Fruit fly (Drosophila melanogaster): ENCODE data around the gene CG43251.

Gene CG43251

DNA sequence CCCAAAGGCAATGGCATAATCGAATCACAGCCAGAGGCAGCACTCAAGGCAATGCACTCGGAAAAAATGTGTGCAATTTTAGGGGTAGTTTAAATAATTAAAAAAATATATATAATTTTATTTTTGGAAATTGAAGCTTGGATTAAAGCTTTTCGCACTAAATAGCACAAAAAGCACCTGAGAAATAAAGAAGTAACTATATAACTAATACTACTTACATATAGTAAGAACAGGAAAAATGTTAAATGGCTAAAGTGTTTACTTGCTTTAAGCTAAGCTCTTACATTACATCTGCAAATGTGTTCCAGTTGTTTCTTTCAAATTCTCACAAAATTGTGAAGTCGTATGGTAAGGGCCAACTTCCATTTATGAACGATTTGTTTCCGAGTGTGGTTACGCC, 19.3 kb upstream of the CG43251 start, which contains the start of gene Gr77a:
TSS of gene Gr77a (minus strand) at position 17 of the 400 bp plus-strand sequence.
- TF ChIP-seq psq (optimal IDR thresholded peaks at IDR 0.05) (no peak), insv (optimal IDR thresholded peaks at IDR 0.05) (no peak), h (optimal IDR thresholded peaks at IDR 0.05) (no peak), ttk (optimal IDR thresholded peaks at IDR 0.05) (no peak), Myc (optimal IDR thresholded peaks at IDR 0.05) (no peak), Sin3A (optimal IDR thresholded peaks at IDR 0.05) (no peak)

DNA sequence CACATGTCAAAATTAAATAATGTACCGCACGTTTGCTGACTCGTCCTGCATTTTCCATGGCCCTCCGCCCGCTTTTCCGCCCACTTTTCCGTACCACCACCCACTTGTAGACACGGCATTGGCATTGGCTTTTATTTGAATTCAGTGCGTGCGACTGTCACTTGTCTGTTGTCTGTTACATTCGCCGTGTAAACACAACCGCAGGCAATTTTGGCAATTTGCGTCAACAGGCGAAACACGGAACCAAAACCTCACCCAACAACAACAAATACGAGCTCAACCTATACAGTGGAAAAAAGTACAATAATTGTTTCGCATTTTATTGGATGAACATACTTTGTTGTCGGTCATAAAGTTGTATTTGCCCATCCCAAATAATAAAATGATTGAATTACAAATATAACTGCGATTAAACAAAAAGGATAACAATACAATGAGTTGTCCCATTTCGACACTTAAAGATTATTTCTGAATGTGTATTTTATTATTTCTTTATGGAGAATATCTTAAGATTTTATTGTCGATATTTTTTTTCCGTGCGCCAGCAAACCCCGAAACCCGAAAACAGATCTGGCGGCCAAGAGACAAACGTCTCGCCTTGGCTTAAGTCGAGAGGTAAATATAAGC, 11.3 kb upstream of the CG43251 start:
- no peak for TF ChIP-seq psq (optimal IDR thresholded peaks at IDR 0.05)
- no peak for TF ChIP-seq h (optimal IDR thresholded peaks at IDR 0.05)
- TF ChIP-seq Sin3A (optimal IDR thresholded peaks at IDR 0.05): no peak
- TF ChIP-seq insv (optimal IDR thresholded peaks at IDR 0.05): no peak
- no peak for TF ChIP-seq Myc (optimal IDR thresholded peaks at IDR 0.05)
- no peak for TF ChIP-seq ttk (optimal IDR thresholded peaks at IDR 0.05)

DNA sequence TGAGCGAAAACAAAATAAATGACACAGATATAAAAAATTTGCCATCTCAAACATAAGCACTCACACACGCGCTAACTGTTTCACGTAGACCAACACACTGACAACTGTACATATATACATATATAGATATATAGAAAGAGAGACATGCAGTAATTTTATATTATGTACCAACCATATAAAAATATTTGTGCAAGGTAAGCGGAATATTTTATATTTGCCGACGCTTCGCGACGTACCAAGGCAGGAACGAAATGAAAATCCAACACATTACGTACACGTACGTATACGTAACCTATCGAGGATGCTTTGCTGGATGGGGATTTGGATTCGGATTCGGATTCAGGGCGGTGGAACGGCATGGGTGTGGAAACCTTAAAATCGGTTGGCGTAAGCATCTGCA, 10.1 kb upstream of the CG43251 start:
- no peak for TF ChIP-seq Myc (optimal IDR thresholded peaks at IDR 0.05)
- no peak for TF ChIP-seq psq (optimal IDR thresholded peaks at IDR 0.05)
- TF ChIP-seq Sin3A (optimal IDR thresholded peaks at IDR 0.05): no peak
- TF ChIP-seq insv (optimal IDR thresholded peaks at IDR 0.05): no peak
- no peak for TF ChIP-seq h (optimal IDR thresholded peaks at IDR 0.05)
- TF ChIP-seq ttk (optimal IDR thresholded peaks at IDR 0.05): no peak

DNA sequence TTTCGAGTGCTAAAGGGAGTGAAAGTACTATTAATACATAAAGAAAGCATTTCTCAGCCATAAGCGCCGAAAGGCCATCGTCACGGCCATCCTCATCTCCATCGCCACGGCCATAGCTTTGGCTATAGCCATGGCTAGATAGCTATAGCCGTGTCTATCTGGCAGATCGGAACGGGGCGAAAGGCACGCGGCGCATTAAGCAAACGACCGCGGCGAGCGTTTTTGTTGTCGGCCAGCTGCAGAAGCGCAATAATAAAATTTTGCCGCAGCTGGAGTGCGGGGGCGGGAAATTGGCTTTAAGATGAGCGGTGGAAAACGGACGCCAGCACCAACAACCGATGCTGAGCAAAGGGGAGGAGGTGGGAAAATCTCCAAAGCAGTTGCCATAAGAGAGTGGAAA, 8.3 kb upstream of the CG43251 start:
- TF ChIP-seq ttk (optimal IDR thresholded peaks at IDR 0.05) (no peak), psq (optimal IDR thresholded peaks at IDR 0.05) (no peak), insv (optimal IDR thresholded peaks at IDR 0.05) (no peak), Sin3A (optimal IDR thresholded peaks at IDR 0.05) (no peak), Myc (optimal IDR thresholded peaks at IDR 0.05) (no peak), h (optimal IDR thresholded peaks at IDR 0.05) (no peak)

DNA sequence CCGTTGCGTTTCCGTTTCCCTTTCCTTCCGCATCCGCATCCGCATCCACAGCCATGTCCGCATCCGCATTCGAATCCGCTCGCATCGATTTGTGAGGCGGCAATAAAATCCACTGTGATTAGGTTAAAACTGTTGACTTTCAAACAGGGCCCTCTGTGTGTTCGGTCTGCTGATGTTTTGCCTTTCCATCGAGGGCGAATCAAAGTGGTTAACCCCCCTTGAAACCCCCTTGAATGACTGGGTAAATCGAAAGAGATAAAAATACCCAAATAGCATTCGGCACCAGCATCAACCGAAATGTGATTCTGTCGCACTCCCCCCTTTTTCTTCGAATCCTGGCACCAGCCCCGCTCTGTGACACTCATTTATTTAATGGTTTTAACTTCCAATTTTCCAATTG, 5.7 kb upstream of the CG43251 start:
- TF ChIP-seq ttk (optimal IDR thresholded peaks at IDR 0.05) (no peak), Myc (optimal IDR thresholded peaks at IDR 0.05) (no peak), insv (optimal IDR thresholded peaks at IDR 0.05) (no peak), h (optimal IDR thresholded peaks at IDR 0.05) (no peak), psq (optimal IDR thresholded peaks at IDR 0.05) (no peak), Sin3A (optimal IDR thresholded peaks at IDR 0.05) (no peak)

DNA sequence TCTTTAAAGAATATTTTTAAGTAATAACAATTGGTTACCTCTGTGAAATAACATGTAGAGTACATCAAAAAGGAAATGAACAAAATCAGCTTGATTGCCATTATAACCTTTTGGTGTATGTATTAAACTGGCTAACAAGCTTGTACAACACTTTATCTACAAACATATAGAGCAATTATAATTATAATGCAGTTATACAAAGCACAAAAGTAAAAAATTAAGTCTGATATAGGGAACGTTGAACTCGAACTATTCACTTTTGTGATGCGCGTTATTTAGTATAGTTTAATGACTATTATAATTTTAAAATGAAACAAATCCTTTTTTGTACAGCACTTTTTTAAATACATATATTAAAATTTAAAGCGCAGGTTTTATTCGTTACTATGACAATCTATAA, 3.1 kb upstream of the CG43251 start, which contains the start of gene CG33912:
TSS of gene CG33912 (minus strand) at position 101 of the 400 bp plus-strand sequence.
- no peak for TF ChIP-seq insv (optimal IDR thresholded peaks at IDR 0.05)

DNA sequence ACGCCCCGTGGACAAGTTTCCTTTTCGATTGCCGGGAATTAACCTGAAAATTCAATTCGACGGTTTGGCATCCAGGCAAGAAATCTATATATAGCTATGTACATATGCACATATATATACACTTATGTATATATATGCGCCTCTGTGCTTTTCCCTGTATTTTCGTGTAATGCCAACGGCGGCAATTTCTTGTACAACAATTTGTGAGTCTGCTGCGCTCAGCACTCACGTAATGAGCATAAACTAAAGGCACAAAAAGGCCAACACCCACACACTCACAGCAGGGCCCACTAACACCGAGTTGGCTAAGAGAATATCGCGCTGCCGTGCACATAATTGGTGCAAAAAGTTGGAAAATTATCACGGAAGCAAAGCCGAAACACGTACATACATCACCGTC, 2.8 kb downstream of the CG43251 start:
- TF ChIP-seq h (optimal IDR thresholded peaks at IDR 0.05) (no peak), psq (optimal IDR thresholded peaks at IDR 0.05) (no peak), ttk (optimal IDR thresholded peaks at IDR 0.05) (no peak), Myc (optimal IDR thresholded peaks at IDR 0.05) (no peak), Sin3A (optimal IDR thresholded peaks at IDR 0.05) (no peak)

DNA sequence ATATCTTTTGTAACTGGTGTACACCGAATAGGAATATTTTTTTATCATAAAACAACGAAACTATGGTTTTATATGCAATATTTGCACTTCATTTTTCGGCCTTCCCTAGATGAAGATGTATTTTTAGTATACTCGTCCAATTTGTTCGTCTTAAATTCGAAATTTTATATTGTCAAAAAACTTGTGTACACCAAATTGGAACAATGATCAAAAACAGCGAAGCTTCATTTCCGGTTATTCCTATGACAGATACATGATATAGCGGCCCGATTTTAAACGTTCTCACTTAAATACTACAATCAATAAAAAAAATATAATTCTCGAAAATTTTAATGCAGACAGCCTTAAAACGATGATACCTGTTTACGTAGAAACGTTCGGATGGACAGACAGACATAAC, 8.5 kb downstream of the CG43251 start:
- TF ChIP-seq insv (optimal IDR thresholded peaks at IDR 0.05) (no peak), psq (optimal IDR thresholded peaks at IDR 0.05) (no peak), Sin3A (optimal IDR thresholded peaks at IDR 0.05) (no peak), h (optimal IDR thresholded peaks at IDR 0.05) (no peak), Myc (optimal IDR thresholded peaks at IDR 0.05) (no peak), ttk (optimal IDR thresholded peaks at IDR 0.05) (no peak)

DNA sequence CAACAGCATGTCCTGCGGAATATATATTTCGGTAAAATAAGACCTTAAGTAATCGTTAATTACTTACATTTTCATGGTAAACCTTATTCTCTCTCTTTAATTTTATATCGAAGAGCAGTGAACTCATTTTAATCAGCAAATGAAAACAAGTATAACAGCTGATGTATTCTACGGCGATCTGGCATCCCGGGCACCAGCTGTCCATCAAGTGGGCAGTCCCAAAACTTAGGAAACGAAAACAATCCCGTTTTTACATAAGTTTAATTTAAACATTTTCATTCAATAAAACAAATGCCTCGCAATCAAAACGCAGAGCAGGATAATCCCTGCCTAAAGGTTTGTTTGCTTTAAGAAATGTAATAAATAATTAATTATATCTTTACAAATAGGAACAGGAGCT, 10.7 kb downstream of the CG43251 start, which contains the start of the genes CG4074 and CG4186:
TSS of gene CG4074 (minus strand) at position 151 of the 400 bp plus-strand sequence.
TSS of gene CG4186 (plus strand) at position 237 of the 400 bp plus-strand sequence.
- TF ChIP-seq ttk (optimal IDR thresholded peaks at IDR 0.05): no peak
- TF ChIP-seq insv (optimal IDR thresholded peaks at IDR 0.05): no peak
- TF ChIP-seq Myc (optimal IDR thresholded peaks at IDR 0.05): no peak
- no peak for TF ChIP-seq h (optimal IDR thresholded peaks at IDR 0.05)
- TF ChIP-seq psq (optimal IDR thresholded peaks at IDR 0.05): no peak
- no peak for TF ChIP-seq Sin3A (optimal IDR thresholded peaks at IDR 0.05)

DNA sequence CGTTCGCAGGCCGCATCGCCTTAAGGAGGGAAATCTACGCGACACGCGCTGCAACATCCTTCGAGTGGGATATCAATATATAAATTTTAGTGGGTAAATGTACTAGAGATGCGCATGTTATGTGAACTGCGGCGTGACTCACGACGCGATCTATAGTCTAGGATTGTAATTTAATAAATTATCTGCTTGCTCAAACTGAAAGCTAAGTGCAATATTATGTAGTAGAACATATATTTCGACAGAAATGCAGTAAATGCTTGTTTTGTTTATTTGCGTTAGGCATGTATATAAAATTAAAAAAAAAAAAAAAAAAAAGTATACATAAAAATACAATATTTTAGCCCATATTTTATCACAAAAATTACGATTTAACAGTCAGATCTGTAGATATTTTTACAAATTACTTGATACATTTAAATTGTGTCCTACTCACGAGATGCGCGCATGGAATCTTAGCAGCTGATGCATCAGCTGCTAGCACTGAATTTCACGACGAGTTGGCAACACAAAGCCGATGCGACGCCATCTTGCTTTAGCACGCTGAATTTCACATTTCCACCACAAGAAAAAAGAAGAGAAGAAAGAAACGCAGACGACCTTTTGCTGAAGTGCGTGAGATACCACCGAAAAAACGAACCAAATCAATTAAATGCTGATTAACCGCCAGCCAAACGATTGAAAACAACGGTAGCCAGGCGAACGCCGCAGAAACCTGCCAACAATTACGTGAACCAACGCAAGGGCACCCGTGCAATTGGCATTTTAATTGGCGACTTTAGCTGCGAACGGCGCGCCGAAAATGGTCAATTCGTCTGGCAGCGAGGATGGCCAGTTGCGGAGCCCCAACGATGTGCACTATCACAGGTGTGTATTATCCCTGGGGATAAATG, 12.6 kb downstream of the CG43251 start, which contains the start of the genes CG4042 and Pitslre:
TSS of gene CG4042 (minus strand) at position 507 of the 890 bp plus-strand sequence.
TSS of gene Pitslre (plus strand) at position 528 of the 890 bp plus-strand sequence.
- no peak for TF ChIP-seq psq (optimal IDR thresholded peaks at IDR 0.05)
- no peak for TF ChIP-seq Myc (optimal IDR thresholded peaks at IDR 0.05)
- no peak for TF ChIP-seq Sin3A (optimal IDR thresholded peaks at IDR 0.05)
- TF ChIP-seq ttk (optimal IDR thresholded peaks at IDR 0.05): no peak
- TF ChIP-seq h (optimal IDR thresholded peaks at IDR 0.05): no peak
- no peak for TF ChIP-seq insv (optimal IDR thresholded peaks at IDR 0.05)

DNA sequence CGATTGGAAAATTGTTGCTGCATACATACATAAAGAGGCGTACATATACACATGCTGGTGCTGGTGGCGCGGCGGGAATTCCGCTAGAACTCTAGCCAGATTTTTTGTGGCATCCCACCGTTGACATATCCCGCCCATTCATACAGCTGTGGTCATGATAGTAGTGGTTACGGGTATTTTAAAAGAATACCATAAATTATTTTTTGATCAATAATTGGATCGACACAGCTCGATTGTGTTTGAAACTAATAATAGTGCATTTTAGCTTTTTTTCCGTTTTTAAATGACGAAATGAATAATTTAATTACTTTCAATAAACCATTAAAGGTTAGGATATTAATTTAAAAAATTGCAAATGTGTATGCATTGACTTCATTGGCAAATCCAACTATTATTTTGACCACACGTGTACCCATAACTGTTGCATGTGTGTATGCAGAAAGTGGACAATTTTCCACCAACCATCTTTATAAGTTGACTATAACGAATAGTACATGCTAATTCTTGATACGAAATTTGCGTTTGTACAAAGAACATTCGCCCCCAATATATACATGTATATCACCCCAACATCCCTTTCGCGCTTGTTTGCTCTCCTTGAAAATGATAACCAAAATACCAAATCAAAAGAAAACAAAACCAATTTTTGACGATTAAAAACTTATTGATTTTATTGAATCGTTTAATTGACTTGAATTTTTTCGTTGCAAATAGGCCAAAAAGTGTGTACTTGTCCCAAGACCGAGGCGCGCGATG, 13.4 kb downstream of the CG43251 start:
- TF ChIP-seq ttk (optimal IDR thresholded peaks at IDR 0.05) (no peak), Myc (optimal IDR thresholded peaks at IDR 0.05) (no peak), Sin3A (optimal IDR thresholded peaks at IDR 0.05) (no peak), insv (optimal IDR thresholded peaks at IDR 0.05) (no peak), h (optimal IDR thresholded peaks at IDR 0.05) (no peak), psq (optimal IDR thresholded peaks at IDR 0.05) (no peak)

Data from Kc167 (cell line).